Worm (Caenorhabditis elegans) whole organism, young adult: Measurements from ENCODE around the gene rnh-1.2.

Experiments used
- lin-54 ChIP-seq: fragments of 200-800 bp; sonication (Bioruptor generic); optimal IDR thresholded peaks from 2 replicates; lab custom pipeline; 2018; ENCODE audit warnings: mild to moderate bottlenecking, missing genetic modification characterization, missing compliant biosample characterization
- pha-4 ChIP-seq: fragments of 150-350 bp; sonication (generic microtip); optimal IDR thresholded peaks from 2 replicates; lab custom pipeline; 2014; ENCODE audit warnings: missing biosample characterization, missing genetic modification reagents, missing genetic modification characterization
- unc-130 ChIP-seq: sonication (generic microtip); optimal IDR thresholded peaks from 2 replicates; lab custom pipeline; 2016; ENCODE audit warnings: missing genetic modification reagents, missing genetic modification characterization, missing compliant biosample characterization

ce11 chrII:9803320-9803719 lies 38.5 kb downstream of the rnh-1.2 start, which contains the start of gene cyp-13A7:
- no peak for TF ChIP-seq pha-4 (tag; lab: Kevin White, UChicago)
- no peak for TF ChIP-seq lin-54 (GFP tag; lab: Kevin White, UChicago)
- no peak for TF ChIP-seq unc-130 (GFP tag; lab: Kevin White, UChicago)
